Worm (Caenorhabditis elegans): ENCODE results near the gene jbts-14.

DNA sequence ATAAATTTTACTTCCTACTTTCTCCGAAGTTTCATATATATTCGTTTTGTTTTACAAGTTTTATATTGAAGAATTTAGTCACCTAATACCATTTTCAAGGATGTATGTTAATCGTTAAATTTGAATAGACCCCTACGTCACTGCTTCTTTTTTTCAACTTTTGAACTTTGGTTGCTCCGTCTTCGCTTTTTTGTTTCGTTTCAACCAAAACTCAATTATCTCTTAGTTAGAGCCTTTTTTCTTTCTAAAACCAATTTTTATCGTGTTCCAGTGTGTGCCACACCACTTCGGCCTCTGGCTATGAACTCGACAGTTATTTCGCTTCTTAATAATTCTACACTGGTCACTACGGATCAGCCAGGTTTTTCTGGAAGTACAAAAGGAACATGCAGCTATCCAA, 6.6 kb upstream of the jbts-14 start, which contains the start of gene frpr-8:
- TF ChIP-seq flt-1 (GFP tag; IDR thresholded peaks at IDR 0.05), result no peak
- TF ChIP-seq ztf-23 (GFP tag; IDR thresholded peaks at IDR 0.05), result no peak
- no peak for TF ChIP-seq ztf-29 (GFP tag; IDR thresholded peaks at IDR 0.05)
- TF ChIP-seq T22C8.4 (GFP tag; IDR thresholded peaks at IDR 0.05), result no peak
- no peak for TF ChIP-seq klf-2 (GFP tag; conservative IDR thresholded peaks at IDR 0.05)
